Fruit fly (Drosophila melanogaster) whole organism, prepupa: Measurements from ENCODE around the gene Ire1.

Experiments used
- Blimp-1 ChIP-seq: fragments of 200-800 bp; sonication (Bioruptor generic); optimal IDR thresholded peaks from 3 replicates; lab custom pipeline; 2017; ENCODE audit warnings: missing biosample characterization, missing genetic modification characterization, mild to moderate bottlenecking, moderate library complexity, missing genetic modification reagents
- CG11762 ChIP-seq: fragments of 200-800 bp; sonication (Bioruptor generic); optimal IDR thresholded peaks from 3 replicates; lab custom pipeline; 2016; ENCODE audit warnings: missing biosample characterization, missing genetic modification characterization; ENCODE audit not compliant: insufficient read depth
- CG11902 ChIP-seq: fragments of 200-800 bp; sonication (Bioruptor generic); optimal IDR thresholded peaks from 3 replicates; lab custom pipeline; 2016; ENCODE audit warnings: missing biosample characterization, missing genetic modification characterization
- CG1621 ChIP-seq: fragments of 200-800 bp; sonication (Bioruptor generic); optimal IDR thresholded peaks from 3 replicates; lab custom pipeline; 2018; ENCODE audit warnings: missing biosample characterization, mild to moderate bottlenecking, missing genetic modification characterization
- CG3032 ChIP-seq: fragments of 200-800 bp; optimal IDR thresholded peaks from 2 replicates; lab custom pipeline; 2019; ENCODE audit warnings: missing biosample characterization, mild to moderate bottlenecking, missing genetic modification characterization, moderate library complexity
- CG31627 ChIP-seq: fragments of 200-800 bp; sonication (Bioruptor generic); optimal IDR thresholded peaks from 3 replicates; lab custom pipeline; 2016; ENCODE audit warnings: missing biosample characterization, missing genetic modification characterization
- CG32006 ChIP-seq: fragments of 200-800 bp; sonication (Bioruptor generic); optimal IDR thresholded peaks from 3 replicates; lab custom pipeline; 2017; ENCODE audit warnings: missing biosample characterization, mild to moderate bottlenecking, missing genetic modification characterization
- CG34406 ChIP-seq: fragments of 200-800 bp; sonication (Bioruptor generic); optimal IDR thresholded peaks from 3 replicates; lab custom pipeline; 2016; ENCODE audit warnings: missing biosample characterization, missing genetic modification characterization
- CG3919 ChIP-seq: fragments of 200-800 bp; sonication (Bioruptor generic); optimal IDR thresholded peaks from 3 replicates; lab custom pipeline; 2016; ENCODE audit warnings: missing biosample characterization, missing genetic modification characterization
- CG4318 ChIP-seq: fragments of 200-800 bp; sonication (Bioruptor generic); optimal IDR thresholded peaks from 3 replicates; lab custom pipeline; 2017; ENCODE audit warnings: missing biosample characterization, mild to moderate bottlenecking, missing genetic modification characterization
- CG6163 ChIP-seq: fragments of 200-800 bp; sonication (Bioruptor generic); IDR thresholded peaks from 3 replicates; pipeline ENCODE4 v1.3.6; 2022; ENCODE audit warnings: missing biosample characterization, missing genetic modification characterization
- CG6276 ChIP-seq: fragments of 200-800 bp; sonication (Bioruptor generic); optimal IDR thresholded peaks from 2 replicates; lab custom pipeline; 2017; ENCODE audit warnings: missing biosample characterization, mild to moderate bottlenecking, missing genetic modification characterization
- CG6808 ChIP-seq: fragments of 200-800 bp; sonication (Bioruptor generic); optimal IDR thresholded peaks from 3 replicates; lab custom pipeline; 2017; ENCODE audit warnings: missing biosample characterization, missing genetic modification characterization, mild to moderate bottlenecking, moderate library complexity, missing genetic modification reagents
- CG7368 ChIP-seq: fragments of 200-800 bp; sonication (Bioruptor generic); optimal IDR thresholded peaks from 3 replicates; lab custom pipeline; 2016; ENCODE audit warnings: missing biosample characterization, missing genetic modification characterization
- CG8319 ChIP-seq: fragments of 200-800 bp; sonication (Bioruptor generic); optimal IDR thresholded peaks from 3 replicates; lab custom pipeline; 2016; ENCODE audit warnings: missing biosample characterization, missing genetic modification characterization
- CG8632 ChIP-seq: fragments of 200-800 bp; sonication (Bioruptor generic); optimal IDR thresholded peaks from 3 replicates; lab custom pipeline; 2016; ENCODE audit warnings: missing biosample characterization, missing genetic modification characterization
- CG9139 ChIP-seq: fragments of 200-800 bp; sonication (Bioruptor generic); optimal IDR thresholded peaks from 3 replicates; lab custom pipeline; 2017; ENCODE audit warnings: missing biosample characterization, mild to moderate bottlenecking, missing genetic modification characterization
- Eip78C ChIP-seq: fragments of 200-800 bp; sonication (Bioruptor generic); peaks from one replicate; lab custom pipeline; 2016; ENCODE audit warnings: missing biosample characterization, missing genetic modification characterization
- Gug ChIP-seq: fragments of 200-800 bp; sonication (Bioruptor generic); IDR thresholded peaks from 2 replicates; pipeline ENCODE4 v1.3.6; 2022; ENCODE audit warnings: missing biosample characterization, missing genetic modification characterization
- Hr38 ChIP-seq: sonication (Bioruptor generic); optimal IDR thresholded peaks from 2 replicates; lab custom pipeline; 2016; ENCODE audit warnings: missing biosample characterization, missing genetic modification characterization
- Hr4 ChIP-seq: fragments of 200-800 bp; sonication (Bioruptor generic); optimal IDR thresholded peaks from 3 replicates; lab custom pipeline; 2016; ENCODE audit warnings: missing biosample characterization, missing genetic modification characterization
- OdsH ChIP-seq: fragments of 200-800 bp; sonication (Bioruptor generic); optimal IDR thresholded peaks from 3 replicates; lab custom pipeline; 2016; ENCODE audit warnings: missing biosample characterization, missing genetic modification characterization
- Smox ChIP-seq: fragments of 200-800 bp; sonication (Bioruptor generic); optimal IDR thresholded peaks from 3 replicates; lab custom pipeline; 2016; ENCODE audit warnings: missing biosample characterization, missing genetic modification characterization
- Sox102F ChIP-seq: fragments of 200-800 bp; sonication (Bioruptor generic); optimal IDR thresholded peaks from 2 replicates; lab custom pipeline; 2016; ENCODE audit warnings: missing biosample characterization, mild to moderate bottlenecking, missing genetic modification characterization
- Sox14 ChIP-seq: fragments of 200-800 bp; sonication (Bioruptor generic); optimal IDR thresholded peaks from 3 replicates; lab custom pipeline; 2016; ENCODE audit warnings: missing biosample characterization, missing genetic modification characterization
- Sox15 ChIP-seq: fragments of 200-800 bp; sonication (Bioruptor generic); optimal IDR thresholded peaks from 3 replicates; lab custom pipeline; 2016; ENCODE audit warnings: missing biosample characterization, missing genetic modification characterization
- achi ChIP-seq: fragments of 200-800 bp; sonication (Bioruptor generic); optimal IDR thresholded peaks from 3 replicates; lab custom pipeline; 2016; ENCODE audit warnings: missing biosample characterization, missing genetic modification characterization
- acj6 ChIP-seq: fragments of 200-800 bp; sonication (Bioruptor generic); optimal IDR thresholded peaks from 3 replicates; lab custom pipeline; 2016; ENCODE audit warnings: missing biosample characterization, missing genetic modification characterization
- dac ChIP-seq: fragments of 200-800 bp; sonication (Bioruptor generic); optimal IDR thresholded peaks from 2 replicates; lab custom pipeline; 2017; ENCODE audit warnings: missing biosample characterization, mild to moderate bottlenecking, missing genetic modification characterization
- dsx ChIP-seq: fragments of 200-800 bp; optimal IDR thresholded peaks from 3 replicates; lab custom pipeline; 2019; ENCODE audit warnings: missing biosample characterization, mild to moderate bottlenecking, missing genetic modification characterization, moderate library complexity; ENCODE audit not compliant: poor library complexity, severe bottlenecking
- eg ChIP-seq: fragments of 200-800 bp; sonication (Bioruptor generic); IDR thresholded peaks from 3 replicates; pipeline ENCODE4 v1.3.6; 2022; ENCODE audit warnings: missing biosample characterization, missing genetic modification characterization
- esn ChIP-seq: fragments of 200-800 bp; sonication (Bioruptor generic); optimal IDR thresholded peaks from 2 replicates; lab custom pipeline; 2016; ENCODE audit warnings: missing biosample characterization, mild to moderate bottlenecking, missing genetic modification characterization, moderate library complexity
- fd59A ChIP-seq: fragments of 200-800 bp; sonication (Bioruptor generic); optimal IDR thresholded peaks from 2 replicates; lab custom pipeline; 2017; ENCODE audit warnings: missing biosample characterization, mild to moderate bottlenecking, missing genetic modification characterization, missing genetic modification reagents
- net ChIP-seq: fragments of 200-800 bp; sonication (Bioruptor generic); optimal IDR thresholded peaks from 3 replicates; lab custom pipeline; 2016; ENCODE audit warnings: missing biosample characterization, missing genetic modification characterization
- salr ChIP-seq, 2 experiments: fragments of 200-800 bp; sonication (Bioruptor generic); optimal IDR thresholded peaks; 3 replicates each; lab custom pipeline; 2016 to 2018; ENCODE audit warnings: missing biosample characterization in 2 of 2, missing genetic modification characterization in 2 of 2, mild to moderate bottlenecking in 1 of 2
- spab ChIP-seq: fragments of 200-800 bp; sonication (Bioruptor generic); optimal IDR thresholded peaks from 2 replicates; lab custom pipeline; 2017; ENCODE audit warnings: missing biosample characterization, mild to moderate bottlenecking, missing genetic modification characterization, missing genetic modification reagents
- ss ChIP-seq, 2 experiments: fragments of 200-800 bp; sonication (Bioruptor generic); optimal IDR thresholded peaks; 2 replicates in 1 of 2; 3 replicates in 1 of 2; lab custom pipeline; 2017 to 2018; ENCODE audit warnings: mild to moderate bottlenecking in 2 of 2, missing biosample characterization in 2 of 2, missing genetic modification characterization in 2 of 2, moderate library complexity in 1 of 2
- topi ChIP-seq: fragments of 200-800 bp; sonication (Bioruptor generic); optimal IDR thresholded peaks from 3 replicates; lab custom pipeline; 2016; ENCODE audit warnings: missing biosample characterization, missing genetic modification characterization
- vri ChIP-seq: fragments of 200-800 bp; sonication (Bioruptor generic); optimal IDR thresholded peaks from 3 replicates; lab custom pipeline; 2016; ENCODE audit warnings: missing biosample characterization, mild to moderate bottlenecking, missing genetic modification characterization

Ire1 gene

DNA sequence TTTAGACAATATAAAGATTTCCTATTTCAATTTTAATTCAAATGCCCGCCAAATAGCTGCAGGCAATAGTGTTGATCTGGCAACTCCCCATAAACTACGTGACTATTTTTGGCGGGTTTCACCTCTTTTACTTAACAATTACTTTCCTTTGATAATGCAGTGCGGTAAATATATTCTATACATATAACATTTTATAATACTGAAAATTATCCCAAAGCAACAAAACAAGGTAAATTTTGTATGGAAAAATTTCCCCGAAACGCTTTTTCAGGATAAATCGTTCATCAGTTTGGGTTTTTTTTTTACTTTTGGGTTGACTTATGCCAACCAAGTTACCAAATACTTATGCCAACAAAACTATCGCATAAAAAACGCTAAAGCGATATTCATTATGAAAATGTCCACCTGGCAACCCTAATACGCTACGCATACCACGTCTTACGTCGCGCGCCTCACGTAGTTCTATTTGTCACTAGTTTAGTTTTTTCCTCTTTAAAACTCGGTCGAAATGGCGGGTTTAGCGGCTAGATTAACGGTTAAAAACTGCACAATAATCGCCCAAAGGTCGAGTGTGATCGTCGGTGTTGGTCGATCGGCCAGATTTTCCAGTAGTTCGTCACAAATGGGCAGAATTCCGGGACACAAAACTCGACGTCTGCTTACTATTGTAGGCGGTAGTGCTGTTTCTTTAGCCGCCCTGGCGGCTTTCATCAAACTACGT is 14.1 kb downstream of the Ire1 start, which contains the start of gene MICU3 (continued):
- TF ChIP-seq vri (GFP tag; lab: Kevin White, UChicago) (peak; percentile 3), CG34406 (GFP tag; lab: Kevin White, UChicago) (no peak), achi (GFP tag; lab: Kevin White, UChicago) (no peak), Sox14 (GFP tag; lab: Kevin White, UChicago) (no peak), CG3032 (tag; lab: Kevin White, UChicago) (no peak), spab (no peak), CG31627 (peak; percentile 69), Sox102F (GFP tag; lab: Kevin White, UChicago) (no peak), CG9139 (GFP tag; lab: Kevin White, UChicago) (no peak), CG1621 (tag; lab: Kevin White, UChicago) (no peak), CG32006 (GFP tag; lab: Kevin White, UChicago) (no peak), Sox15 (GFP tag; lab: Kevin White, UChicago) (peak; percentile 40), CG4318 (GFP tag; lab: Kevin White, UChicago) (peak; percentile 48), esn (GFP tag; lab: Kevin White, UChicago) (peak; percentile 52), CG7368 (GFP tag; lab: Kevin White, UChicago) (no peak), Blimp-1 (GFP tag; lab: Kevin White, UChicago) (no peak), Gug (GFP tag; lab: Robert Waterston, UW) (peak; percentile 42), CG6163 (GFP tag; lab: Robert Waterston, UW) (peak; percentile 64; the same call in 1 of the 3 replicates), Hr38 (GFP tag; lab: Kevin White, UChicago) (no peak)

DNA sequence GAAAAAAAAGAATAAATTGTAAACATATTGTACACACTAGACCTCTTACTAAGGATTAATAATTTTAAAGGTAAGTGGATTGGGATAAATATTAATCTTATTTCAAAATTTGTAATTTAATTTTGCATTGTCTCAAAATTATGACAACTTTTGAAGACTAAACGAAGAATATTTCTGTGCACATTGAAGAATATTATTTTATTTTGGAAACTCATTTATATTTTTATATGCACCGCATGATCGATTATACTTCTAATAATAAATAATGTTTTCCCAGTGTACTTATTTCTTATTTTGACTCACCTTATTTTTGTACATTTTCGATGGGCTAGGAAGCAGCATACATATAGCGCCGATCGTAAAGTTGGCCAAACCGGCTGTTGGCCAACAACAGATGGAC is 17.2 kb downstream of the Ire1 start:
- TF ChIP-seq CG32006 (GFP tag; lab: Kevin White, UChicago) (no peak), topi (GFP tag; lab: Kevin White, UChicago) (no peak), CG7368 (GFP tag; lab: Kevin White, UChicago) (no peak), Eip78C (peak; percentile 23)

DNA sequence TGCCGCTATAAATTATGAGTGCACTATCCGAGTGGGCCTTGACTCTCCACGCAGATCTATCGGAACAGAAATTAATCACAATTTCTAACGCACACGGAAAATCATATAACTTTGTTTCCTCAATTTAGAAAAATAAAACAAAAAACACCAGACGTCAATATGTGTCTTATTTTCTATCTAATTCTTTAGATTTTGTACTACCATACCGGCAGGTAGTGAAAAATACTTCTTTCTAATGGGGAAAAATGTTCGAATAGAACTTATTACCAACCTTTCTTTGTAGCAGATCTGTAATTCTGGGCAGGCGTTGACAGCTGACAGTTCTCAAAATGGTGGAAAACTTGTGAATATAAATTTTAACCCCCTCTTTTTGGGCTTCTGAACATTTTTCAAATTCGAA is 20.5 kb downstream of the Ire1 start, which contains the start of gene CG31459:
Gene CG31459, plus strand, starts transcription at position 301 of the 400 bp plus-strand sequence.
- TF ChIP-seq acj6 (no peak), CG11762 (GFP tag; lab: Kevin White, UChicago) (no peak), Hr38 (GFP tag; lab: Kevin White, UChicago) (no peak), Hr4 (GFP tag; lab: Kevin White, UChicago) (no peak), CG8319 (GFP tag; lab: Kevin White, UChicago) (no peak), Smox (GFP tag; lab: Kevin White, UChicago) (no peak), CG6808 (no peak), net (GFP tag; lab: Kevin White, UChicago) (no peak), eg (no peak)

DNA sequence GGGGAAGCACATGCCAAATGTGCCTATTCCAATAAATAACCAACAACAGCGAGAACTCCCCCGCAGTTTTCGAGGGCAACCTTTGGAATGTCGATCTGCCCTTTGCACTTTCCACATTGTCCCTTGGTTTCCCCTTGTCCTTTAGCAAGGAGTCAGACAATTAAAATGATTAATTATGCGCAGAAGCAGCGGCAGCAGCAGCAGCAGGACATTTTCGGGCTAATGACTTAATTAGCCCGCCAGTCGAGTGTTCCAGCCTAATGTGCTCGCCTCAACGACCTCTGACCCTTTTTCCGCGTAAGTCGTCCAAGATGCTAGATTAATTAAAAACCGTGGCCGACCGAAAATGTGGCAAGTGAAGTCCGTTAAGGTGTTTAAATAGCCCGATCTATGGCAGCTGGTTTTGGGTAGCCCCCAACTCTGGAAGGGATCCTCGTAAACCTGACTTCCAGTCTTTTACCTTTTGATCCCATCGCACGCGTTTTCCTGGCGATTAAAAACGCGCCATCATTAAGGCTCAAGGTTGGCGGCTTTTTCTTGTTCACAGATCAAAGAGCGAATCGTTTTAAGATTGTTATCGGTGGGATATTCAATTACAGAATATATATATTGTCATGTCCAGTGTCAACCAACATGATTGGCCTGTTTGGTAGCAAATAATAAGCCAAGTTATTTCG is 22.0 kb downstream of the Ire1 start:
- TF ChIP-seq achi (GFP tag; lab: Kevin White, UChicago) (no peak), CG8632 (GFP tag; lab: Kevin White, UChicago) (no peak), Hr4 (GFP tag; lab: Kevin White, UChicago) (no peak), CG6276 (no peak), CG11902 (GFP tag; lab: Kevin White, UChicago) (no peak), OdsH (GFP tag; lab: Kevin White, UChicago) (no peak), fd59A (GFP tag; lab: Kevin White, UChicago) (no peak), CG3919 (GFP tag; lab: Kevin White, UChicago) (no peak), CG31627 (no peak), esn (GFP tag; lab: Kevin White, UChicago) (no peak), salr (GFP tag; optimal IDR thresholded peaks at IDR 0.05; lab: Kevin White, UChicago) (no peak), CG8319 (GFP tag; lab: Kevin White, UChicago) (no peak), ss (GFP tag; optimal IDR thresholded peaks at IDR 0.05; lab: Kevin White, UChicago) (no peak), dac (GFP tag; lab: Kevin White, UChicago) (no peak), dsx (GFP tag; lab: Kevin White, UChicago) (no peak)
